Fruit fly (Drosophila melanogaster) whole organism, embryonic: ENCODE measurements around the gene mon2.
A peak's percentile ranks its signal among the peaks of the same experiment; 100 is the strongest.

Source experiments
- ATbp ChIP-seq: fragments of 200-800 bp; sonication (Bioruptor generic); optimal IDR thresholded peaks from 2 replicates; lab custom pipeline; 2017; ENCODE audit warnings: missing biosample characterization, mild to moderate bottlenecking, missing genetic modification characterization, missing genetic modification reagents
- Atf3 ChIP-seq: fragments of 200-800 bp; sonication (Bioruptor generic); optimal IDR thresholded peaks from 3 replicates; lab custom pipeline; 2016; ENCODE audit warnings: missing biosample characterization, missing genetic modification characterization
- CG10147 ChIP-seq: fragments of 200-800 bp; sonication (Bioruptor generic); optimal IDR thresholded peaks from 2 replicates; lab custom pipeline; 2019; ENCODE audit warnings: missing biosample characterization, mild to moderate bottlenecking, missing genetic modification characterization, moderate library complexity
- CG10274 ChIP-seq: fragments of 200-800 bp; sonication (Bioruptor generic); optimal IDR thresholded peaks from 3 replicates; lab custom pipeline; 2017; ENCODE audit warnings: missing biosample characterization, mild to moderate bottlenecking, missing genetic modification characterization
- CG12219 ChIP-seq: fragments of 200-800 bp; sonication (Bioruptor generic); optimal IDR thresholded peaks from 3 replicates; lab custom pipeline; 2018; ENCODE audit warnings: missing biosample characterization, mild to moderate bottlenecking, missing genetic modification characterization
- CG12659 ChIP-seq: fragments of 200-800 bp; sonication (Bioruptor generic); optimal IDR thresholded peaks from 3 replicates; lab custom pipeline; 2017; ENCODE audit warnings: mild to moderate bottlenecking, missing biosample characterization, missing genetic modification reagents, missing genetic modification characterization
- CG13624 ChIP-seq: fragments of 200-800 bp; sonication (Bioruptor generic); optimal IDR thresholded peaks from 2 replicates; lab custom pipeline; 2016; ENCODE audit warnings: missing biosample characterization, missing genetic modification characterization
- CG15073 ChIP-seq: fragments of 200-800 bp; sonication (Bioruptor generic); optimal IDR thresholded peaks from 2 replicates; lab custom pipeline; 2016; ENCODE audit warnings: missing biosample characterization, missing genetic modification characterization
- CG17361 ChIP-seq: fragments of 200-800 bp; sonication (Bioruptor generic); IDR thresholded peaks from 3 replicates; pipeline ENCODE4 v1.3.6; 2022; ENCODE audit warnings: missing biosample characterization, missing genetic modification characterization
- CG18476 ChIP-seq: fragments of 200-800 bp; sonication (Bioruptor generic); optimal IDR thresholded peaks from 2 replicates; lab custom pipeline; 2016; ENCODE audit warnings: missing biosample characterization, mild to moderate bottlenecking, missing genetic modification characterization
- CG31441 ChIP-seq: fragments of 200-800 bp; sonication (Bioruptor generic); IDR thresholded peaks from 2 replicates; pipeline ENCODE4 v1.3.6; 2022; ENCODE audit warnings: missing biosample characterization, missing genetic modification characterization
- CG3163 ChIP-seq: fragments of 200-800 bp; sonication (Bioruptor generic); optimal IDR thresholded peaks from 3 replicates; lab custom pipeline; 2016; ENCODE audit warnings: missing biosample characterization, missing genetic modification characterization
- CG34224 ChIP-seq: fragments of 200-800 bp; sonication (Bioruptor generic); IDR thresholded peaks from 3 replicates; pipeline ENCODE4 v1.3.6; 2022; ENCODE audit warnings: missing biosample characterization, missing genetic modification characterization; ENCODE audit not compliant: partially characterized antibody
- CG3995 ChIP-seq: fragments of 200-800 bp; sonication (Bioruptor generic); optimal IDR thresholded peaks from 3 replicates; lab custom pipeline; 2016; ENCODE audit warnings: missing biosample characterization, missing genetic modification characterization
- CG6854 ChIP-seq: fragments of 200-800 bp; sonication (Bioruptor generic); optimal IDR thresholded peaks from 3 replicates; lab custom pipeline; 2017; ENCODE audit warnings: missing biosample characterization, mild to moderate bottlenecking, missing genetic modification characterization
- CG7556 ChIP-seq: fragments of 200-800 bp; sonication (Bioruptor generic); optimal IDR thresholded peaks from 2 replicates; lab custom pipeline; 2017; ENCODE audit warnings: missing biosample characterization, mild to moderate bottlenecking, missing genetic modification characterization
- CG7745 ChIP-seq: fragments of 200-800 bp; sonication (Bioruptor generic); optimal IDR thresholded peaks from 2 replicates; lab custom pipeline; 2018; ENCODE audit warnings: missing biosample characterization, mild to moderate bottlenecking, missing genetic modification characterization, moderate library complexity
- CG8924 ChIP-seq: fragments of 200-800 bp; optimal IDR thresholded peaks from 3 replicates; lab custom pipeline; 2019; ENCODE audit warnings: missing biosample characterization, mild to moderate bottlenecking, missing genetic modification characterization, moderate library complexity
- CG9437 ChIP-seq: fragments of 200-800 bp; sonication (Bioruptor generic); optimal IDR thresholded peaks from 2 replicates; lab custom pipeline; 2018; ENCODE audit warnings: missing biosample characterization, mild to moderate bottlenecking, missing genetic modification characterization
- Dbx ChIP-seq: fragments of 200-800 bp; sonication (Bioruptor generic); IDR thresholded peaks from 3 replicates; pipeline ENCODE4 v1.3.6; 2022; ENCODE audit warnings: missing biosample characterization, missing genetic modification characterization
- Dfd ChIP-seq, 2 experiments: fragments of >200 bp; optimal IDR thresholded peaks; 2 replicates each; lab custom pipeline; 2017; ENCODE audit warnings: missing biosample characterization in 2 of 2, missing genetic modification characterization in 2 of 2
- Ets97D ChIP-seq: fragments of 200-800 bp; sonication (Bioruptor generic); optimal IDR thresholded peaks from 3 replicates; lab custom pipeline; 2016; ENCODE audit warnings: missing biosample characterization, missing genetic modification characterization
- HmgZ ChIP-seq: fragments of 200-800 bp; sonication (Bioruptor generic); optimal IDR thresholded peaks from 2 replicates; lab custom pipeline; 2018; ENCODE audit warnings: missing biosample characterization, mild to moderate bottlenecking, missing genetic modification characterization
- Lhr ChIP-seq: fragments of 200-800 bp; sonication (Bioruptor generic); optimal IDR thresholded peaks from 3 replicates; lab custom pipeline; 2017; ENCODE audit warnings: mild to moderate bottlenecking, missing biosample characterization, missing genetic modification reagents, missing genetic modification characterization
- MESR4 ChIP-seq: fragments of 200-800 bp; sonication (Bioruptor generic); optimal IDR thresholded peaks from 2 replicates; lab custom pipeline; 2018; ENCODE audit warnings: missing biosample characterization, mild to moderate bottlenecking, missing genetic modification characterization, moderate library complexity
- MTF-1 ChIP-seq: fragments of 200-800 bp; sonication (Bioruptor generic); optimal IDR thresholded peaks from 2 replicates; lab custom pipeline; 2018; ENCODE audit warnings: missing biosample characterization, mild to moderate bottlenecking, missing genetic modification characterization, borderline replicate concordance
- Max ChIP-seq: fragments of 200-800 bp; sonication (Bioruptor generic); optimal IDR thresholded peaks from 2 replicates; lab custom pipeline; 2016; ENCODE audit warnings: missing biosample characterization, mild to moderate bottlenecking, missing genetic modification characterization
- NfI ChIP-seq: fragments of 200-800 bp; sonication (Bioruptor generic); optimal IDR thresholded peaks from 3 replicates; lab custom pipeline; 2018; ENCODE audit warnings: missing biosample characterization, mild to moderate bottlenecking, missing genetic modification characterization, moderate library complexity
- Oli ChIP-seq: fragments of 200-800 bp; sonication (Bioruptor generic); optimal IDR thresholded peaks from 2 replicates; lab custom pipeline; 2018; ENCODE audit warnings: missing biosample characterization, mild to moderate bottlenecking, missing genetic modification characterization, moderate library complexity
- Six4 ChIP-seq: fragments of 200-800 bp; sonication (Bioruptor generic); optimal IDR thresholded peaks from 2 replicates; lab custom pipeline; 2016; ENCODE audit warnings: missing biosample characterization, missing genetic modification characterization
- TFAM ChIP-seq: fragments of 200-800 bp; sonication (Bioruptor generic); optimal IDR thresholded peaks from 2 replicates; lab custom pipeline; 2017; ENCODE audit warnings: missing biosample characterization, missing genetic modification characterization, inconsistent platforms
- Vsx1 ChIP-seq: fragments of 200-800 bp; sonication (Bioruptor generic); optimal IDR thresholded peaks from 2 replicates; lab custom pipeline; 2017; ENCODE audit warnings: missing biosample characterization, mild to moderate bottlenecking, missing genetic modification characterization, missing genetic modification reagents
- amos ChIP-seq: fragments of 200-800 bp; sonication (Bioruptor generic); IDR thresholded peaks from 2 replicates; pipeline ENCODE4 v1.3.6; 2022; ENCODE audit warnings: missing biosample characterization, missing genetic modification characterization; ENCODE audit not compliant: partially characterized antibody
- chinmo ChIP-seq: fragments of 200-800 bp; sonication (Bioruptor generic); IDR thresholded peaks from 4 replicates; pipeline ENCODE4 v1.3.6; 2022; ENCODE audit warnings: missing biosample characterization, missing genetic modification characterization; ENCODE audit not compliant: partially characterized antibody
- chm ChIP-seq: fragments of 200-800 bp; sonication (Bioruptor generic); IDR thresholded peaks from 2 replicates; pipeline ENCODE4 v1.3.6; 2022; ENCODE audit warnings: missing biosample characterization, missing genetic modification characterization
- crc ChIP-seq: fragments of 200-800 bp; sonication (Bioruptor generic); optimal IDR thresholded peaks from 2 replicates; lab custom pipeline; 2016; ENCODE audit warnings: missing biosample characterization, missing genetic modification characterization
- eyg ChIP-seq: fragments of 200-800 bp; sonication (Bioruptor generic); optimal IDR thresholded peaks from 3 replicates; lab custom pipeline; 2016; ENCODE audit warnings: missing biosample characterization, missing genetic modification characterization
- gce ChIP-seq: fragments of 200-800 bp; sonication (Bioruptor generic); IDR thresholded peaks from 3 replicates; pipeline ENCODE4 v1.3.6; 2022; ENCODE audit warnings: missing biosample characterization, missing genetic modification characterization
- h ChIP-seq: fragments of >200 bp; optimal IDR thresholded peaks from 2 replicates; lab custom pipeline; 2017
- her ChIP-seq: fragments of 200-800 bp; sonication (Bioruptor generic); optimal IDR thresholded peaks from 2 replicates; lab custom pipeline; 2016; ENCODE audit warnings: missing biosample characterization, missing genetic modification characterization
- jumu ChIP-seq: fragments of 200-800 bp; sonication (Bioruptor generic); optimal IDR thresholded peaks from 3 replicates; lab custom pipeline; 2016; ENCODE audit warnings: missing biosample characterization, missing genetic modification characterization
- lmd ChIP-seq: fragments of 200-800 bp; sonication (Bioruptor generic); IDR thresholded peaks from 2 replicates; pipeline ENCODE4 v1.3.6; 2022; ENCODE audit warnings: missing biosample characterization, missing genetic modification characterization
- phol ChIP-seq: fragments of 200-800 bp; sonication (Bioruptor generic); optimal IDR thresholded peaks from 3 replicates; lab custom pipeline; 2018; ENCODE audit warnings: missing biosample characterization, mild to moderate bottlenecking, missing genetic modification characterization, moderate library complexity
- pzg ChIP-seq: fragments of 200-800 bp; sonication (Bioruptor generic); optimal IDR thresholded peaks from 3 replicates; lab custom pipeline; 2018; ENCODE audit warnings: missing biosample characterization, mild to moderate bottlenecking, missing genetic modification characterization, moderate library complexity
- sd ChIP-seq: fragments of 200-800 bp; sonication (Bioruptor generic); optimal IDR thresholded peaks from 3 replicates; lab custom pipeline; 2018; ENCODE audit warnings: missing biosample characterization, mild to moderate bottlenecking, missing genetic modification characterization, moderate library complexity
- sna ChIP-seq: fragments of 200-800 bp; sonication (Bioruptor generic); IDR thresholded peaks from 2 replicates; pipeline ENCODE4 v1.3.6; 2022; ENCODE audit warnings: missing biosample characterization, missing genetic modification characterization; ENCODE audit not compliant: partially characterized antibody
- so ChIP-seq: fragments of 200-800 bp; sonication (Bioruptor generic); IDR thresholded peaks from 3 replicates; pipeline ENCODE4 v1.3.6; 2022; ENCODE audit warnings: missing biosample characterization, missing genetic modification characterization
- ssp ChIP-seq: fragments of 200-800 bp; sonication (Bioruptor generic); IDR thresholded peaks from 2 replicates; pipeline ENCODE4 v1.3.6; 2022; ENCODE audit warnings: missing biosample characterization, missing genetic modification characterization
- ttk ChIP-seq: fragments of 200-800 bp; sonication (Bioruptor generic); IDR thresholded peaks from 2 replicates; pipeline ENCODE4 v2.1.2; 2022; ENCODE audit warnings: missing biosample characterization, missing genetic modification characterization
- twi ChIP-seq: fragments of 200-800 bp; optimal IDR thresholded peaks from 2 replicates; lab custom pipeline; 2019; ENCODE audit warnings: missing biosample characterization, mild to moderate bottlenecking, missing genetic modification characterization, moderate library complexity
- zen2 ChIP-seq: fragments of 200-800 bp; sonication (Bioruptor generic); IDR thresholded peaks from 3 replicates; pipeline ENCODE4 v1.3.6; 2022; ENCODE audit warnings: missing biosample characterization, missing genetic modification characterization; ENCODE audit not compliant: partially characterized antibody

Gene mon2

DNA sequence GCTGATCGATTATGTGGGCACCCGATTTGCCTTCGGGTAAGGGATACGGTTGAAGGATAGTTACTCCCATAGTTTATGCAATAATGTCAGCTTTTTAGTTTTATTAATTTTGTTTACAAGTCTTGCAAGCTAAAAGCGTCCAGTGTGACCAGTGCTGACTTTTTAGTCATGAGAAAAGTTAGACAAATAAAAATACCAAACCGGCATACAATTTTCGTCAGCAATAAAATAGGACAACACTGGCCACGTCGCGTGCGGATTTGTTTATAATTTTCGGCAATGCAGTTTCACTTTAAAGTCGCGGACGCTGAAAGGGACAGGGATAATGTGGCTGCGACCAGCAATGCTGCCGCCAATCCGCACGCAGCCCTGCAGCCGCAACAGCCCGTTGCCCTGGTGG lies 51.1 kb downstream of the mon2 start, which contains the start of the genes MED20 and Trf (continued):
- TF ChIP-seq ATbp (GFP tag; lab: Kevin White, UChicago) = no peak
- TF ChIP-seq CG34224 (GFP tag; lab: Robert Waterston, UW) = 0 out of 3 replicates have a peak, but pooled peaks have one; percentile 29
- no peak for TF ChIP-seq CG31441 (GFP tag; lab: Robert Waterston, UW)
- no peak for TF ChIP-seq Lhr (GFP tag; lab: Kevin White, UChicago)
- no peak for TF ChIP-seq eyg (GFP tag; lab: Kevin White, UChicago)
- no peak for TF ChIP-seq Dfd (GFP tag; optimal IDR thresholded peaks at IDR 0.05; lab: Kevin White, UChicago)
- no peak for TF ChIP-seq NfI (GFP tag; lab: Kevin White, UChicago)
- no peak for TF ChIP-seq Vsx1 (GFP tag; lab: Kevin White, UChicago)
- no peak for TF ChIP-seq CG7745 (tag; lab: Kevin White, UChicago)
- TF ChIP-seq pzg (GFP tag; lab: Kevin White, UChicago) = peak; percentile 71
- peak; percentile 12 for TF ChIP-seq CG8924
- no peak for TF ChIP-seq chm
- no peak for TF ChIP-seq Six4 (GFP tag; lab: Kevin White, UChicago)
- TF ChIP-seq CG6854 (GFP tag; lab: Kevin White, UChicago) = no peak
- no peak for TF ChIP-seq TFAM (GFP tag; lab: Kevin White, UChicago)
- no peak; the same call in 1 of the 2 replicates for TF ChIP-seq sna (GFP tag; lab: Robert Waterston, UW)
- TF ChIP-seq Dbx (GFP tag; lab: Robert Waterston, UW) = no peak
- TF ChIP-seq twi (tag; lab: Kevin White, UChicago) = no peak
- TF ChIP-seq CG17361 (GFP tag; lab: Robert Waterston, UW) = no peak
- no peak for TF ChIP-seq CG9437 (GFP tag; lab: Kevin White, UChicago)
- TF ChIP-seq so (GFP tag; lab: Robert Waterston, UW) = no peak
- no peak for TF ChIP-seq CG3995 (GFP tag; lab: Kevin White, UChicago)
- peak; percentile 7 for TF ChIP-seq Ets97D (GFP tag; lab: Kevin White, UChicago)
- no peak for TF ChIP-seq zen2
- 0 out of 4 replicates have a peak, but pooled peaks have one; percentile 77 for TF ChIP-seq chinmo (GFP tag; lab: Robert Waterston, UW)
- TF ChIP-seq CG3163 (GFP tag; lab: Kevin White, UChicago) = no peak
- no peak for TF ChIP-seq MTF-1 (GFP tag; lab: Kevin White, UChicago)
- TF ChIP-seq Max (GFP tag; lab: Kevin White, UChicago) = no peak
- no peak for TF ChIP-seq ssp (GFP tag; lab: Robert Waterston, UW)
- TF ChIP-seq MESR4 (GFP tag; lab: Kevin White, UChicago) = peak; percentile 29
- no peak for TF ChIP-seq CG15073 (GFP tag; lab: Kevin White, UChicago)
- TF ChIP-seq amos (GFP tag; lab: Robert Waterston, UW) = no peak
- TF ChIP-seq h (lab: Kevin White, UChicago) = no peak
- no peak for TF ChIP-seq jumu (GFP tag; lab: Kevin White, UChicago)
- no peak for TF ChIP-seq CG10274 (GFP tag; lab: Kevin White, UChicago)
- TF ChIP-seq CG12219 (GFP tag; lab: Kevin White, UChicago) = no peak
- TF ChIP-seq CG18476 (GFP tag; lab: Kevin White, UChicago) = no peak
- peak; percentile 29 for TF ChIP-seq CG12659
- TF ChIP-seq phol (tag; lab: Kevin White, UChicago) = no peak
- TF ChIP-seq lmd (GFP tag; lab: Robert Waterston, UW) = no peak
- TF ChIP-seq gce (GFP tag; lab: Robert Waterston, UW) = no peak
- TF ChIP-seq HmgZ (tag; lab: Kevin White, UChicago) = peak; percentile 47
- TF ChIP-seq CG10147 (GFP tag; lab: Kevin White, UChicago) = no peak
- TF ChIP-seq CG13624 = peak; percentile 0
- no peak for TF ChIP-seq sd (tag; lab: Kevin White, UChicago)
- no peak for TF ChIP-seq ttk (GFP tag; lab: Robert Waterston, UW)
- no peak for TF ChIP-seq CG7556 (GFP tag; lab: Kevin White, UChicago)
- TF ChIP-seq Atf3 = no peak
- no peak for TF ChIP-seq crc (GFP tag; lab: Kevin White, UChicago)
- TF ChIP-seq Oli = no peak
- TF ChIP-seq her (GFP tag; lab: Kevin White, UChicago) = no peak
